Fruit fly (Drosophila melanogaster) whole organism, embryonic: ENCODE data around the gene vas.

Experiments used
- Atf-2 ChIP-seq: fragments of 200-800 bp; sonication (Bioruptor generic); optimal IDR thresholded peaks from 2 replicates; lab custom pipeline; 2016; ENCODE audit warnings: missing biosample characterization, missing genetic modification characterization
- Atf6 ChIP-seq: fragments of 200-800 bp; sonication (Bioruptor generic); IDR thresholded peaks from 2 replicates; pipeline ENCODE4 v1.3.6; 2022; ENCODE audit warnings: missing biosample characterization, missing genetic modification characterization
- BEAF-32 ChIP-seq: fragments of 200-800 bp; sonication (Bioruptor generic); optimal IDR thresholded peaks from 3 replicates; lab custom pipeline; 2017; ENCODE audit warnings: missing biosample characterization, missing genetic modification characterization, mild to moderate bottlenecking, moderate library complexity, missing genetic modification reagents
- C15 ChIP-seq: fragments of 200-800 bp; sonication (Bioruptor generic); IDR thresholded peaks from 3 replicates; pipeline ENCODE4 v1.3.6; 2022; ENCODE audit warnings: missing biosample characterization, missing genetic modification characterization
- CG11398 ChIP-seq: fragments of 200-800 bp; sonication (Bioruptor generic); optimal IDR thresholded peaks from 2 replicates; lab custom pipeline; 2016; ENCODE audit warnings: missing biosample characterization, missing genetic modification characterization
- CG12391 ChIP-seq: fragments of 200-800 bp; sonication (Bioruptor generic); optimal IDR thresholded peaks from 3 replicates; lab custom pipeline; 2018; ENCODE audit warnings: missing biosample characterization, mild to moderate bottlenecking, missing genetic modification characterization, moderate library complexity
- CG13123 ChIP-seq: fragments of 200-800 bp; sonication (Bioruptor generic); optimal IDR thresholded peaks from 2 replicates; lab custom pipeline; 2016; ENCODE audit warnings: missing biosample characterization, missing genetic modification characterization
- CG13296 ChIP-seq: fragments of 200-800 bp; sonication (Bioruptor generic); optimal IDR thresholded peaks from 3 replicates; lab custom pipeline; 2018; ENCODE audit warnings: missing biosample characterization, mild to moderate bottlenecking, missing genetic modification characterization
- CG13624 ChIP-seq: fragments of 200-800 bp; sonication (Bioruptor generic); optimal IDR thresholded peaks from 2 replicates; lab custom pipeline; 2016; ENCODE audit warnings: missing biosample characterization, missing genetic modification characterization
- CG14441 ChIP-seq: fragments of 200-800 bp; sonication (Bioruptor generic); IDR thresholded peaks from 2 replicates; pipeline ENCODE4 v1.3.6; 2022; ENCODE audit warnings: missing biosample characterization, missing genetic modification characterization
- CG15073 ChIP-seq: fragments of 200-800 bp; sonication (Bioruptor generic); optimal IDR thresholded peaks from 2 replicates; lab custom pipeline; 2016; ENCODE audit warnings: missing biosample characterization, missing genetic modification characterization
- CG15696 ChIP-seq: fragments of 200-800 bp; sonication (Bioruptor generic); optimal IDR thresholded peaks from 2 replicates; lab custom pipeline; 2019; ENCODE audit warnings: missing biosample characterization, mild to moderate bottlenecking, missing genetic modification characterization, moderate library complexity
- CG1602 ChIP-seq: fragments of 200-800 bp; sonication (Bioruptor generic); optimal IDR thresholded peaks from 3 replicates; lab custom pipeline; 2016; ENCODE audit warnings: missing biosample characterization, missing genetic modification characterization
- CG1603 ChIP-seq: fragments of 200-800 bp; sonication (Bioruptor generic); optimal IDR thresholded peaks from 2 replicates; lab custom pipeline; 2019; ENCODE audit warnings: missing biosample characterization, mild to moderate bottlenecking, missing genetic modification characterization, moderate library complexity
- CG18619 ChIP-seq: fragments of 200-800 bp; sonication (Bioruptor generic); optimal IDR thresholded peaks from 3 replicates; lab custom pipeline; 2017; ENCODE audit warnings: missing biosample characterization, mild to moderate bottlenecking, missing genetic modification characterization
- CG2875 ChIP-seq: fragments of 200-800 bp; sonication (Bioruptor generic); optimal IDR thresholded peaks from 2 replicates; lab custom pipeline; 2017; ENCODE audit warnings: missing biosample characterization, mild to moderate bottlenecking, missing genetic modification characterization, missing genetic modification reagents
- CG2889 ChIP-seq: fragments of 200-800 bp; sonication (Bioruptor generic); IDR thresholded peaks from 3 replicates; pipeline ENCODE4 v1.3.6; 2022; ENCODE audit warnings: missing biosample characterization, missing genetic modification characterization
- CG33213 ChIP-seq: fragments of 200-800 bp; sonication (Bioruptor generic); optimal IDR thresholded peaks from 3 replicates; lab custom pipeline; 2016; ENCODE audit warnings: missing biosample characterization, missing genetic modification characterization
- CG4854 ChIP-seq: fragments of 200-800 bp; sonication (Bioruptor generic); optimal IDR thresholded peaks from 2 replicates; lab custom pipeline; 2016; ENCODE audit warnings: missing biosample characterization, missing genetic modification characterization, inconsistent platforms
- CG6813 ChIP-seq: fragments of 200-800 bp; sonication (Bioruptor generic); optimal IDR thresholded peaks from 2 replicates; lab custom pipeline; 2017; ENCODE audit warnings: missing biosample characterization, missing genetic modification characterization, mild to moderate bottlenecking, moderate library complexity, missing genetic modification reagents
- CG7987 ChIP-seq: fragments of 200-800 bp; sonication (Bioruptor generic); optimal IDR thresholded peaks from 2 replicates; lab custom pipeline; 2018; ENCODE audit warnings: missing biosample characterization, mild to moderate bottlenecking, missing genetic modification characterization, moderate library complexity
- Deaf1 ChIP-seq: fragments of 200-800 bp; optimal IDR thresholded peaks from 3 replicates; lab custom pipeline; 2019; ENCODE audit warnings: missing biosample characterization, mild to moderate bottlenecking, missing genetic modification characterization, moderate library complexity
- Dref ChIP-seq: fragments of 200-800 bp; sonication (Bioruptor generic); IDR thresholded peaks from 2 replicates; pipeline ENCODE4 v1.3.6; 2022; ENCODE audit warnings: missing biosample characterization, missing genetic modification characterization
- Gug ChIP-seq: fragments of 200-800 bp; sonication (Bioruptor generic); IDR thresholded peaks from 4 replicates; pipeline ENCODE4 v1.3.6; 2022; ENCODE audit warnings: missing biosample characterization, missing genetic modification characterization
- HLHmδ ChIP-seq: fragments of 200-800 bp; sonication (Bioruptor generic); optimal IDR thresholded peaks from 2 replicates; lab custom pipeline; 2018; ENCODE audit warnings: missing biosample characterization, mild to moderate bottlenecking, missing genetic modification characterization, moderate library complexity
- Lpt ChIP-seq: fragments of >200 bp; optimal IDR thresholded peaks from 2 replicates; lab custom pipeline; 2018; ENCODE audit warnings: missing biosample characterization, missing genetic modification characterization
- Myb ChIP-seq: fragments of 200-800 bp; sonication (Bioruptor generic); optimal IDR thresholded peaks from 2 replicates; lab custom pipeline; 2016; ENCODE audit warnings: missing biosample characterization, missing genetic modification characterization
- Ravus ChIP-seq: fragments of 200-800 bp; sonication (Bioruptor generic); IDR thresholded peaks from 2 replicates; pipeline ENCODE4 v1.3.6; 2022; ENCODE audit warnings: missing biosample characterization, missing genetic modification characterization
- Sin3A ChIP-seq: fragments of >200 bp; optimal IDR thresholded peaks from 2 replicates; lab custom pipeline; 2018
- ase ChIP-seq: fragments of 200-800 bp; sonication (Bioruptor generic); IDR thresholded peaks from 3 replicates; pipeline ENCODE4 v1.3.6; 2022; ENCODE audit warnings: missing biosample characterization, missing genetic modification characterization
- bbx ChIP-seq: fragments of 200-800 bp; sonication (Bioruptor generic); IDR thresholded peaks from 2 replicates; pipeline ENCODE4 v1.3.6; 2022; ENCODE audit warnings: missing biosample characterization, missing genetic modification characterization; ENCODE audit not compliant: partially characterized antibody
- cas ChIP-seq: fragments of 200-800 bp; sonication (Bioruptor generic); IDR thresholded peaks from 2 replicates; pipeline ENCODE4 v1.3.6; 2022; ENCODE audit warnings: missing biosample characterization, missing genetic modification characterization
- caup ChIP-seq: fragments of 200-800 bp; sonication (Bioruptor generic); optimal IDR thresholded peaks from 3 replicates; lab custom pipeline; 2017; ENCODE audit warnings: missing biosample characterization, mild to moderate bottlenecking, missing genetic modification characterization, moderate library complexity; ENCODE audit not compliant: severe bottlenecking
- chinmo ChIP-seq: fragments of 200-800 bp; sonication (Bioruptor generic); IDR thresholded peaks from 4 replicates; pipeline ENCODE4 v1.3.6; 2022; ENCODE audit warnings: missing biosample characterization, missing genetic modification characterization; ENCODE audit not compliant: partially characterized antibody
- da ChIP-seq: fragments of 200-800 bp; sonication (Bioruptor generic); optimal IDR thresholded peaks from 2 replicates; lab custom pipeline; 2016; ENCODE audit warnings: missing biosample characterization, missing genetic modification characterization
- dm ChIP-seq: fragments of 200-800 bp; sonication (Bioruptor generic); optimal IDR thresholded peaks from 3 replicates; lab custom pipeline; 2016; ENCODE audit warnings: missing biosample characterization, missing genetic modification characterization
- exex ChIP-seq: fragments of 200-800 bp; sonication (Bioruptor generic); optimal IDR thresholded peaks from 4 replicates; lab custom pipeline; 2018; ENCODE audit warnings: missing biosample characterization, mild to moderate bottlenecking, missing genetic modification characterization, moderate library complexity
- fru ChIP-seq: fragments of >200 bp; optimal IDR thresholded peaks from 2 replicates; lab custom pipeline; 2017
- gce ChIP-seq: fragments of 200-800 bp; sonication (Bioruptor generic); IDR thresholded peaks from 3 replicates; pipeline ENCODE4 v1.3.6; 2022; ENCODE audit warnings: missing biosample characterization, missing genetic modification characterization
- gsb-n ChIP-seq: fragments of 200-800 bp; sonication (Bioruptor generic); optimal IDR thresholded peaks from 3 replicates; lab custom pipeline; 2018; ENCODE audit warnings: missing biosample characterization, mild to moderate bottlenecking, missing genetic modification characterization
- klu ChIP-seq: fragments of 200-800 bp; sonication (Bioruptor generic); IDR thresholded peaks from 2 replicates; pipeline ENCODE4 v1.3.6; 2022; ENCODE audit warnings: missing biosample characterization, missing genetic modification characterization
- kni ChIP-seq: fragments of 200-800 bp; sonication (Bioruptor generic); optimal IDR thresholded peaks from 3 replicates; lab custom pipeline; 2017; ENCODE audit warnings: mild to moderate bottlenecking, missing biosample characterization, missing genetic modification reagents, missing genetic modification characterization
- nerfin-2 ChIP-seq: fragments of 200-800 bp; sonication (Bioruptor generic); IDR thresholded peaks from 2 replicates; pipeline ENCODE4 v1.3.6; 2022; ENCODE audit warnings: missing biosample characterization, missing genetic modification characterization; ENCODE audit not compliant: partially characterized antibody
- oc ChIP-seq: fragments of 200-800 bp; sonication (Bioruptor generic); optimal IDR thresholded peaks from 2 replicates; lab custom pipeline; 2018; ENCODE audit warnings: missing biosample characterization, mild to moderate bottlenecking, missing genetic modification characterization, moderate library complexity
- pfk ChIP-seq: fragments of 200-800 bp; sonication (Bioruptor generic); optimal IDR thresholded peaks from 2 replicates; lab custom pipeline; 2018; ENCODE audit warnings: missing biosample characterization, mild to moderate bottlenecking, missing genetic modification characterization, moderate library complexity
- rib ChIP-seq: fragments of 200-800 bp; sonication (Bioruptor generic); IDR thresholded peaks from 2 replicates; pipeline ENCODE4 v1.3.6; 2022; ENCODE audit warnings: missing biosample characterization, missing genetic modification characterization
- schlank ChIP-seq: fragments of 200-800 bp; sonication (Bioruptor generic); optimal IDR thresholded peaks from 2 replicates; lab custom pipeline; 2018; ENCODE audit warnings: missing biosample characterization, mild to moderate bottlenecking, missing genetic modification characterization
- so ChIP-seq: fragments of 200-800 bp; sonication (Bioruptor generic); IDR thresholded peaks from 3 replicates; pipeline ENCODE4 v1.3.6; 2022; ENCODE audit warnings: missing biosample characterization, missing genetic modification characterization
- tll ChIP-seq, 2 experiments: fragments of 200-800 bp in 1 of 2; fragments of >200 bp in 1 of 2; sonication (Bioruptor generic) in 1 of 2; optimal IDR thresholded peaks; 2 replicates each; lab custom pipeline; 2017 to 2019; ENCODE audit warnings: missing biosample characterization in 2 of 2, missing genetic modification characterization in 2 of 2, mild to moderate bottlenecking in 1 of 2, moderate library complexity in 1 of 2
- unpg ChIP-seq: fragments of 200-800 bp; sonication (Bioruptor generic); optimal IDR thresholded peaks from 3 replicates; lab custom pipeline; 2018; ENCODE audit warnings: missing biosample characterization, mild to moderate bottlenecking, missing genetic modification characterization, moderate library complexity
- zen2 ChIP-seq: fragments of 200-800 bp; sonication (Bioruptor generic); IDR thresholded peaks from 3 replicates; pipeline ENCODE4 v1.3.6; 2022; ENCODE audit warnings: missing biosample characterization, missing genetic modification characterization; ENCODE audit not compliant: partially characterized antibody

Gene vas

DNA sequence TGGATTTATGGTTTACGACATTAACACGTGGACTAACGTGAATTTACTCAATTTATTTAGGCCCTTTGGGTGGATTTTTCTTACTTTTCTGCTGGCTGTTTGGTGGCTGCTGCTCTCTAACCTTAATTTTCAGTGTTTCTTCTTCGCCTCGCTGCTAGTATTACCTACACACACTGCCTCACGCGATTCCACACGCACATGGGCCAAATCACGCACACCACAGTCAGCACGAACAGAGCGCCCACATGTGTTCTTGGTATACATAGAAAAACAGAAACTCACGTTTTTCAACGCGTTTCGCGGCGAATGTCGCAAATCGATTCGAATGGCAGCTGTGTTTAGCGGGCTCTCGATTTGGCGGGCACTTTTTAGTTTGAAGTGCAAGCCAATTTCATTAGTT, 6.4 kb downstream of the vas start (continued):
- no peak for TF ChIP-seq fru
- no peak for TF ChIP-seq CG13123 (GFP tag; lab: Kevin White, UChicago)
- TF ChIP-seq CG2875 (GFP tag; lab: Kevin White, UChicago), result no peak
- no peak for TF ChIP-seq CG14441 (GFP tag; lab: Robert Waterston, UW)
- TF ChIP-seq oc (tag; lab: Kevin White, UChicago), result no peak
- peak; percentile 44 for TF ChIP-seq da
- TF ChIP-seq chinmo (GFP tag; lab: Robert Waterston, UW), result peak; percentile 65; the same call in 2 of the 4 replicates
- TF ChIP-seq Deaf1 (tag; lab: Kevin White, UChicago), result peak; percentile 47
- peak; percentile 19; the same call in 1 of the 2 replicates for TF ChIP-seq klu (GFP tag; lab: Robert Waterston, UW)
- peak; percentile 28 for TF ChIP-seq unpg (GFP tag; lab: Kevin White, UChicago)
- TF ChIP-seq gce (GFP tag; lab: Robert Waterston, UW), result no peak
- peak; percentile 20 for TF ChIP-seq CG13296 (GFP tag; lab: Kevin White, UChicago)
- no peak for TF ChIP-seq Ravus (GFP tag; lab: Robert Waterston, UW)
- TF ChIP-seq CG33213 (GFP tag; lab: Kevin White, UChicago), result peak; percentile 49
- no peak for TF ChIP-seq CG6813
- no peak for TF ChIP-seq CG18619 (GFP tag; lab: Kevin White, UChicago)
- peak; percentile 58 for TF ChIP-seq kni
- TF ChIP-seq CG1603 (tag; lab: Kevin White, UChicago), result peak; percentile 92
- peak; percentile 91 for TF ChIP-seq BEAF-32 (GFP tag; lab: Kevin White, UChicago)
- peak; percentile 14; the same call in 1 of the 4 replicates for TF ChIP-seq Gug (GFP tag; lab: Robert Waterston, UW)
- peak; percentile 87 for TF ChIP-seq bbx (GFP tag; lab: Robert Waterston, UW)
- peak; percentile 44 for TF ChIP-seq CG13624
- TF ChIP-seq rib (GFP tag; lab: Robert Waterston, UW), result no peak
- TF ChIP-seq CG15073 (GFP tag; lab: Kevin White, UChicago), result no peak
- TF ChIP-seq CG15696 (tag; lab: Kevin White, UChicago), result peak; percentile 20
- TF ChIP-seq CG1602 (GFP tag; lab: Kevin White, UChicago), result no peak
- TF ChIP-seq Lpt (GFP tag; lab: Kevin White, UChicago), result no peak
- peak; percentile 40 for TF ChIP-seq Sin3A (lab: Kevin White, UChicago)
- TF ChIP-seq caup (GFP tag; lab: Kevin White, UChicago), result peak; percentile 44
- TF ChIP-seq HLHmδ (GFP tag; lab: Kevin White, UChicago), result peak; percentile 64
- TF ChIP-seq pfk (GFP tag; lab: Kevin White, UChicago), result peak; percentile 69
- no peak for TF ChIP-seq C15 (GFP tag; lab: Robert Waterston, UW)
- TF ChIP-seq tll (GFP tag; optimal IDR thresholded peaks at IDR 0.05; lab: Kevin White, UChicago), result no peak
- peak; percentile 50 for TF ChIP-seq Dref (GFP tag; lab: Robert Waterston, UW)
- peak; percentile 56; the same call in 2 of the 3 replicates for TF ChIP-seq so
- TF ChIP-seq Atf6 (GFP tag; lab: Robert Waterston, UW), result 0 out of 2 replicates have a peak, but pooled peaks have one; percentile 32
- no peak for TF ChIP-seq CG11398 (GFP tag; lab: Kevin White, UChicago)
- peak; percentile 100 for TF ChIP-seq dm (GFP tag; lab: Kevin White, UChicago)
- TF ChIP-seq Atf-2, result no peak
- peak; percentile 58 for TF ChIP-seq CG12391 (tag; lab: Kevin White, UChicago)
- no peak; the same call in 2 of the 3 replicates for TF ChIP-seq zen2 (GFP tag; lab: Robert Waterston, UW)
- TF ChIP-seq CG7987, result peak; percentile 93
- TF ChIP-seq CG4854 (GFP tag; lab: Kevin White, UChicago), result peak; percentile 21
- TF ChIP-seq gsb-n, result peak; percentile 52
- TF ChIP-seq Myb, result peak; percentile 27
- TF ChIP-seq CG2889 (GFP tag; lab: Robert Waterston, UW), result no peak
- peak; percentile 14; the same call in 1 of the 2 replicates for TF ChIP-seq cas (GFP tag; lab: Robert Waterston, UW)
- TF ChIP-seq ase (GFP tag; lab: Robert Waterston, UW), result no peak
- TF ChIP-seq exex, result peak; percentile 33
- TF ChIP-seq nerfin-2, result 0 out of 2 replicates have a peak, but pooled peaks have one; percentile 33
- TF ChIP-seq schlank (tag; lab: Kevin White, UChicago), result no peak
